Worm (Caenorhabditis elegans) whole organism, late embryonic: ENCODE results near the gene ost-1.

Experiments
- C38D4.7 ChIP-seq: fragments of 200-800 bp; sonication (Bioruptor generic); optimal IDR thresholded peaks from 2 replicates; lab custom pipeline; 2018; ENCODE audit warnings: mild to moderate bottlenecking, missing genetic modification characterization, moderate library complexity, missing compliant biosample characterization
- ama-1 ChIP-seq: fragments of 150-350 bp; optimal IDR thresholded peaks from 2 replicates; lab custom pipeline; 2014
- ceh-48 ChIP-seq: sonication (generic microtip); optimal IDR thresholded peaks from 2 replicates; lab custom pipeline; 2016; ENCODE audit warnings: missing genetic modification characterization, inconsistent platforms, missing compliant biosample characterization
- elt-2 ChIP-seq: sonication (generic microtip); optimal IDR thresholded peaks from 2 replicates; lab custom pipeline; 2016; ENCODE audit warnings: missing genetic modification reagents, missing genetic modification characterization, missing compliant biosample characterization
- fax-1 ChIP-seq: sonication (generic microtip); optimal IDR thresholded peaks from 2 replicates; lab custom pipeline; 2016; ENCODE audit warnings: missing genotype, missing genetic modification characterization, missing compliant biosample characterization
- fkh-10 ChIP-seq: fragments of 150-350 bp; optimal IDR thresholded peaks from 2 replicates; lab custom pipeline; 2014; ENCODE audit warnings: missing biosample characterization, missing genetic modification reagents, missing genetic modification characterization
- fkh-6 ChIP-seq: sonication (generic microtip); optimal IDR thresholded peaks from 2 replicates; lab custom pipeline; 2016; ENCODE audit warnings: missing genetic modification characterization, missing compliant biosample characterization
- hlh-30 ChIP-seq: sonication (generic microtip); optimal IDR thresholded peaks from 2 replicates; lab custom pipeline; 2017; ENCODE audit warnings: antibody characterized with exemption, missing genetic modification characterization, missing compliant biosample characterization; ENCODE audit not compliant: insufficient read depth
- hlh-6 ChIP-seq: sonication (generic microtip); optimal IDR thresholded peaks from 2 replicates; lab custom pipeline; 2016; ENCODE audit warnings: missing genotype, missing genetic modification characterization, missing compliant biosample characterization
- lin-11 ChIP-seq: fragments of 200-800 bp; sonication (Bioruptor generic); optimal IDR thresholded peaks from 2 replicates; lab custom pipeline; 2018; ENCODE audit warnings: mild to moderate bottlenecking, missing genetic modification characterization, missing compliant biosample characterization
- pqm-1 ChIP-seq: sonication (generic microtip); optimal IDR thresholded peaks from 2 replicates; lab custom pipeline; 2016; ENCODE audit warnings: missing genetic modification characterization, missing compliant biosample characterization
- ztf-16 ChIP-seq: sonication (generic microtip); optimal IDR thresholded peaks from 2 replicates; lab custom pipeline; 2017; ENCODE audit warnings: missing genetic modification characterization, missing compliant biosample characterization

DNA sequence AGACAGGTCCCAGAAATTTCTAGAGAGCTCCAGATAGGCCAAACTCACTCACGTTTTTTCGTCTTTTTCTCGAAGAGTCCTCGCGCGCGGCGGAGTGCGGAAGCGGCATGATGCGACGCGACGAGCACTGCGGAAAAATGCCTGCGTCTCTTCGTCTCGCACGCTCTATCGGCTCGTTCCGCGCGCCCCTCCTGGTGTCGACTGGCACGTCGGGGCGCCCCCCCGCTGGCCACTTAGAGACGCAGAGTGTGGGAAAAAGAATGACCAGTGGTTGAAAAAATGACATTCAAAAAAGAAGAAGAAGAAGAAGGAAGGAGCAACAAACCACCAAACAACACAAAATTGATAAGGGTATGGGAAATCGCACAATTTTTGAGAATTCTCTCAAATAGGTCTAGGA lies 39.8 kb upstream of the ost-1 start, which contains the start of gene znf-782:
- TF ChIP-seq ceh-48 (tag; lab: Kevin White, UChicago), result no peak
- no peak for TF ChIP-seq fkh-10 (GFP tag; lab: Kevin White, UChicago)
- TF ChIP-seq lin-11, result no peak
- TF ChIP-seq fkh-6 (tag; lab: Kevin White, UChicago), result no peak
- no peak for TF ChIP-seq hlh-30 (tag; lab: Kevin White, UChicago)
- TF ChIP-seq pqm-1 (tag; lab: Kevin White, UChicago), result no peak
- TF ChIP-seq fax-1 (tag; lab: Kevin White, UChicago), result no peak
- no peak for TF ChIP-seq ama-1 (lab: Kevin White, UChicago)
- no peak for TF ChIP-seq ztf-16 (tag; lab: Kevin White, UChicago)
- no peak for TF ChIP-seq hlh-6 (tag; lab: Kevin White, UChicago)
- TF ChIP-seq C38D4.7 (GFP tag; lab: Kevin White, UChicago), result no peak
- TF ChIP-seq elt-2 (tag; lab: Kevin White, UChicago), result no peak
